Fruit fly (Drosophila melanogaster) whole organism, embryonic: ENCODE measurements around the gene CG16854.

Experiments used
- Abd-B ChIP-seq: fragments of 200-800 bp; sonication (Bioruptor generic); optimal IDR thresholded peaks from 2 replicates; lab custom pipeline; 2018; ENCODE audit warnings: missing biosample characterization, mild to moderate bottlenecking, missing genetic modification characterization, moderate library complexity
- B-H2 ChIP-seq: fragments of 200-800 bp; sonication (Bioruptor generic); optimal IDR thresholded peaks from 2 replicates; lab custom pipeline; 2018; ENCODE audit warnings: missing biosample characterization, mild to moderate bottlenecking, missing genetic modification characterization
- CG10274 ChIP-seq: fragments of 200-800 bp; sonication (Bioruptor generic); optimal IDR thresholded peaks from 3 replicates; lab custom pipeline; 2017; ENCODE audit warnings: missing biosample characterization, mild to moderate bottlenecking, missing genetic modification characterization
- CG12942 ChIP-seq: fragments of 200-800 bp; sonication (Bioruptor generic); optimal IDR thresholded peaks from 3 replicates; lab custom pipeline; 2016; ENCODE audit warnings: missing biosample characterization, missing genetic modification characterization
- CG18764 ChIP-seq: fragments of 200-800 bp; sonication (Bioruptor generic); optimal IDR thresholded peaks from 3 replicates; lab custom pipeline; 2016; ENCODE audit warnings: missing biosample characterization, missing genetic modification characterization
- CG9727 ChIP-seq: fragments of 200-800 bp; sonication (Bioruptor generic); optimal IDR thresholded peaks from 3 replicates; lab custom pipeline; 2017; ENCODE audit warnings: missing biosample characterization, mild to moderate bottlenecking, missing genetic modification characterization
- Poxn ChIP-seq: fragments of 200-800 bp; sonication (Bioruptor generic); IDR thresholded peaks from 2 replicates; pipeline ENCODE4 v1.3.6; 2022; ENCODE audit warnings: missing biosample characterization, missing genetic modification characterization
- Sin3A ChIP-seq: fragments of >200 bp; optimal IDR thresholded peaks from 2 replicates; lab custom pipeline; 2018
- Sox100B ChIP-seq: fragments of 200-800 bp; sonication (Bioruptor generic); optimal IDR thresholded peaks from 3 replicates; lab custom pipeline; 2018; ENCODE audit warnings: missing biosample characterization, mild to moderate bottlenecking, missing genetic modification characterization
- insv ChIP-seq, 2 experiments: fragments of 200-800 bp; sonication (Bioruptor generic); optimal IDR thresholded peaks; 3 replicates each; lab custom pipeline; 2016 to 2018; ENCODE audit warnings: missing biosample characterization in 2 of 2, missing genetic modification characterization in 2 of 2
- trem ChIP-seq: fragments of 200-800 bp; optimal IDR thresholded peaks from 3 replicates; lab custom pipeline; 2019; ENCODE audit warnings: missing biosample characterization, mild to moderate bottlenecking, missing genetic modification characterization, moderate library complexity

DNA sequence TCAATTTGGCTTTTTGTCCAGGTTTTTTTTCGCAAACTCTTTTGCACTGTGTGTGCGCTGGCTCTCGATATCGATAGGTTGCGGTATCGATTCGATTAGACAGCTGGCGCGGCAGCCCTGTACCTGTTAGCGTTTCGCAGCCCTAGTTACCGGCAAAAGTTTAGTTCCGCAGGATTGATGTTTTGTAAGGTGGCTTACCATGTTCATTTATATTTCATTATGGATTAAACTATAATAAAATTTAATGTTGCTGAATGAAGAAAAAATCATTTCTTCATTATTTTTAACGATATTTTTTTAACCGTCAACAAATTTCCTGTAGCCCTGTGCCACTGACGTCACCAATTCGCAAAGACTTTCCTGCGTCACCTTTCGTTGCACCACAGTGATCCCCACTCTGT lies 20.0 kb downstream of the CG16854 start, which contains the start of gene Reps:
- TF ChIP-seq Poxn (GFP tag; lab: Robert Waterston, UW): peak; percentile 95
- TF ChIP-seq CG9727 (GFP tag; lab: Kevin White, UChicago): peak; percentile 99
- TF ChIP-seq B-H2 (GFP tag; lab: Kevin White, UChicago): peak; percentile 96
- TF ChIP-seq trem (tag; lab: Kevin White, UChicago): peak; percentile 97
- peak; percentile 92 for TF ChIP-seq CG10274 (GFP tag; lab: Kevin White, UChicago)
- peak; percentile 99 for TF ChIP-seq CG12942 (GFP tag; lab: Kevin White, UChicago)
- TF ChIP-seq insv (GFP tag; optimal IDR thresholded peaks at IDR 0.05; lab: Kevin White, UChicago): peak; percentile 29 to 78
- TF ChIP-seq Abd-B (GFP tag; lab: Kevin White, UChicago): peak; percentile 99
- peak; percentile 96 for TF ChIP-seq Sin3A (lab: Kevin White, UChicago)
- TF ChIP-seq CG18764 (GFP tag; lab: Kevin White, UChicago): peak; percentile 98
- peak; percentile 97 for TF ChIP-seq Sox100B (GFP tag; lab: Kevin White, UChicago)
